Fruit fly (Drosophila melanogaster) whole organism: ENCODE results near the gene CG42471.

Source experiments
- EcR ChIP-seq, 2 experiments: fragments of >200 bp; optimal IDR thresholded peaks; 2 replicates each; lab custom pipeline; 2017; ENCODE audit warnings: missing biosample characterization in 2 of 2, missing genetic modification characterization in 2 of 2, missing genetic modification reagents in 2 of 2
- pan ChIP-seq: fragments of >200 bp; optimal IDR thresholded peaks from 2 replicates; lab custom pipeline; 2017

DNA sequence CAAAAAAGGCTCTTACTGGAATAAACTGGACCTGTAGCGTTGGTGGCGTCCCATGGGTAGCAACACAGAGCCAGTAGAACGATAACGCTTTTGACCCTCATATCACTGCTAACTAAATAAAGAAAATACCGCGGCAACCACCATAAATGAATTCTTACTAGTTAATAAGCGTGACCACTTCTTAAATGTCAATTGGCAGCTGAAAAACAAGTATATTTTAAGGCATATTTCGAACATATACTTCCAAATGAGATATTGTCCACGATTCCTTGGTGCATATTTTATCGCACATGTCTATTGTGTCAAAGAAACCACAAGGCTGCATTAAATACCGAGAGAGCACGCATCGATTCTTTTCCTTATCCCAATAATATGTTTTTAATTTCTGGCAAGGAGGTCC is at the start of gene CG42471:
- no peak for TF ChIP-seq pan (lab: Kevin White, UChicago)
- no peak for TF ChIP-seq EcR (GFP tag; optimal IDR thresholded peaks at IDR 0.05; lab: Kevin White, UChicago)
